Fruit fly (Drosophila melanogaster) whole organism, pupa: Measurements from ENCODE around the gene Pif1A.

ENCODE experiments used
- CG10348 ChIP-seq: fragments of 200-800 bp; sonication (Bioruptor generic); IDR thresholded peaks from 2 replicates; pipeline ENCODE4 v1.3.6; 2022; ENCODE audit warnings: missing biosample characterization, missing genetic modification characterization
- CG12605 ChIP-seq: fragments of 200-800 bp; sonication (Bioruptor generic); IDR thresholded peaks from 2 replicates; pipeline ENCODE4 v1.3.6; 2022; ENCODE audit warnings: missing biosample characterization, missing genetic modification characterization
- CG14655 ChIP-seq: fragments of 200-800 bp; sonication (Bioruptor generic); optimal IDR thresholded peaks from 3 replicates; lab custom pipeline; 2017; ENCODE audit warnings: mild to moderate bottlenecking, missing biosample characterization, missing genetic modification reagents, missing genetic modification characterization
- CG15710 ChIP-seq: fragments of 200-800 bp; sonication (Bioruptor generic); optimal IDR thresholded peaks from 2 replicates; lab custom pipeline; 2018; ENCODE audit warnings: missing biosample characterization, mild to moderate bottlenecking, missing genetic modification characterization, moderate library complexity
- CG17806 ChIP-seq: fragments of 200-800 bp; sonication (Bioruptor generic); optimal IDR thresholded peaks from 2 replicates; lab custom pipeline; 2018; ENCODE audit warnings: missing biosample characterization, mild to moderate bottlenecking, missing genetic modification characterization, moderate library complexity
- CG32121 ChIP-seq: fragments of 200-800 bp; sonication (Bioruptor generic); IDR thresholded peaks from 2 replicates; pipeline ENCODE4 v1.3.6; 2022; ENCODE audit warnings: missing biosample characterization, missing genetic modification characterization
- CG4496 ChIP-seq: fragments of 200-800 bp; sonication (Bioruptor generic); IDR thresholded peaks from 3 replicates; pipeline ENCODE4 v1.3.6; 2022; ENCODE audit warnings: missing biosample characterization, missing genetic modification characterization
- CG9948 ChIP-seq: fragments of 200-800 bp; sonication (Bioruptor generic); optimal IDR thresholded peaks from 2 replicates; lab custom pipeline; 2018; ENCODE audit warnings: missing biosample characterization, mild to moderate bottlenecking, missing genetic modification characterization, moderate library complexity
- D1 ChIP-seq: fragments of 200-800 bp; sonication (Bioruptor generic); optimal IDR thresholded peaks from 2 replicates; lab custom pipeline; 2018; ENCODE audit warnings: missing biosample characterization, mild to moderate bottlenecking, missing genetic modification characterization, moderate library complexity
- fd96Ca ChIP-seq: fragments of 200-800 bp; sonication (Bioruptor generic); IDR thresholded peaks from 3 replicates; pipeline ENCODE4 v1.3.6; 2022; ENCODE audit warnings: missing biosample characterization, missing genetic modification characterization

- TF ChIP-seq CG4496 (GFP tag; lab: Robert Waterston, UW) (no peak), CG12605 (GFP tag; lab: Robert Waterston, UW) (no peak), CG32121 (no peak), CG15710 (tag; lab: Kevin White, UChicago) (no peak), CG10348 (GFP tag; lab: Robert Waterston, UW) (no peak), D1 (tag; lab: Kevin White, UChicago) (no peak), CG17806 (tag; lab: Kevin White, UChicago) (no peak), CG9948 (tag; lab: Kevin White, UChicago) (no peak), fd96Ca (GFP tag; lab: Robert Waterston, UW) (no peak), CG14655 (GFP tag; lab: Kevin White, UChicago) (no peak)
Observed at dm6 chr3R:8844955-8845354, 44.0 kb upstream of the Pif1A start.
